Worm (Caenorhabditis elegans) whole organism, L1 larva: ENCODE results near the gene nhr-283.
"Not testable (repeated sequence)": the region's sequence is repeated elsewhere in the genome, so short reads cannot be mapped to it uniquely, and the experiment has no call there.

Experiments used
- F16B12.6 ChIP-seq: fragments of 150-350 bp; optimal IDR thresholded peaks from 2 replicates; lab custom pipeline; 2014; ENCODE audit warnings: missing biosample characterization, missing genetic modification characterization
- aly-2 ChIP-seq: fragments of 150-350 bp; optimal IDR thresholded peaks from 2 replicates; lab custom pipeline; 2014; ENCODE audit warnings: missing biosample characterization, missing genetic modification characterization
- ceh-82 ChIP-seq, 3 experiments: fragments of 150-350 bp in 1 of 3; sonication (generic microtip) in 2 of 3; optimal IDR thresholded peaks; 2 replicates each; lab custom pipeline; 2014 to 2017; ENCODE audit warnings: missing biosample characterization in 3 of 3, missing genetic modification characterization in 3 of 3
- ceh-90 ChIP-seq: sonication (generic microtip); optimal IDR thresholded peaks from 2 replicates; lab custom pipeline; 2016; ENCODE audit warnings: missing genetic modification characterization, missing compliant biosample characterization
- ces-1 ChIP-seq: fragments of 150-350 bp; optimal IDR thresholded peaks from 2 replicates; lab custom pipeline; 2014; ENCODE audit warnings: missing biosample characterization, missing genetic modification reagents, missing genetic modification characterization
- efl-3 ChIP-seq: fragments of 200-800 bp; sonication (Bioruptor generic); optimal IDR thresholded peaks from 2 replicates; lab custom pipeline; 2018; ENCODE audit warnings: mild to moderate bottlenecking, missing genetic modification characterization, missing compliant biosample characterization
- egl-13 ChIP-seq: sonication (generic microtip); optimal IDR thresholded peaks from 2 replicates; lab custom pipeline; 2016; ENCODE audit warnings: missing genotype, missing genetic modification reagents, missing genetic modification characterization, missing compliant biosample characterization
- egl-27 ChIP-seq, 2 experiments: fragments of 150-350 bp in 1 of 2; sonication (generic microtip); optimal IDR thresholded peaks; 3 replicates each; lab custom pipeline; 2017 to 2018; ENCODE audit warnings: missing biosample characterization in 2 of 2, missing genetic modification characterization in 2 of 2, missing genetic modification reagents in 2 of 2
- elt-3 ChIP-seq, 6 experiments: fragments of 150-350 bp in 1 of 6; sonication (generic microtip); optimal IDR thresholded peaks; 2 replicates each; lab custom pipeline; 2017 to 2018; ENCODE audit warnings: missing biosample characterization in 6 of 6, missing genetic modification characterization in 6 of 6, inconsistent platforms in 1 of 6
- ets-5 ChIP-seq: fragments of 200-800 bp; sonication (Bioruptor generic); IDR thresholded peaks from 2 replicates; pipeline ENCODE4 v1.3.6; 2022; ENCODE audit warnings: missing genetic modification characterization, missing compliant biosample characterization
- fkh-10 ChIP-seq: sonication (generic microtip); optimal IDR thresholded peaks from 2 replicates; lab custom pipeline; 2017; ENCODE audit warnings: missing biosample characterization, missing genetic modification reagents, missing genetic modification characterization
- fos-1 ChIP-seq: fragments of 150-350 bp; optimal IDR thresholded peaks from 2 replicates; lab custom pipeline; 2014; ENCODE audit warnings: missing biosample characterization, missing genetic modification characterization
- lin-14 ChIP-seq: fragments of 200-800 bp; sonication (Bioruptor generic); optimal IDR thresholded peaks from 2 replicates; lab custom pipeline; 2018; ENCODE audit warnings: mild to moderate bottlenecking, missing genetic modification characterization, moderate library complexity, missing compliant biosample characterization
- lin-35 ChIP-seq, 2 experiments: fragments of 150-350 bp; optimal IDR thresholded peaks; 2 replicates each; lab custom pipeline; 2014; ENCODE audit warnings: missing biosample characterization in 2 of 2, missing genetic modification characterization in 2 of 2, missing genetic modification reagents in 2 of 2
- lin-39 ChIP-seq: fragments of 150-350 bp; optimal IDR thresholded peaks from 2 replicates; lab custom pipeline; 2014; ENCODE audit warnings: missing biosample characterization, missing genetic modification reagents, missing genetic modification characterization
- lsy-2 ChIP-seq, 2 experiments: fragments of 150-350 bp; optimal IDR thresholded peaks; 2 replicates each; lab custom pipeline; 2014; ENCODE audit warnings: missing biosample characterization in 2 of 2, missing genetic modification characterization in 2 of 2
- mab-9 ChIP-seq: fragments of 200-800 bp; sonication (Bioruptor generic); IDR thresholded peaks from 2 replicates; pipeline ENCODE4 v1.3.6; 2022; ENCODE audit warnings: missing genetic modification reagents, missing genetic modification characterization, missing compliant biosample characterization
- mdl-1 ChIP-seq, 2 experiments: fragments of 150-350 bp; optimal IDR thresholded peaks; 2 replicates each; lab custom pipeline; 2014 to 2017; ENCODE audit warnings: missing biosample characterization in 2 of 2, missing genetic modification characterization in 2 of 2, inconsistent platforms in 1 of 2
- nhr-12 ChIP-seq: sonication (generic microtip); optimal IDR thresholded peaks from 2 replicates; lab custom pipeline; 2017; ENCODE audit warnings: missing biosample characterization, missing genetic modification characterization
- nhr-19 ChIP-seq: fragments of 200-800 bp; sonication (Bioruptor generic); conservative IDR thresholded peaks from 2 replicates; pipeline ENCODE4 v1.3.6; 2022; ENCODE audit warnings: missing genetic modification characterization, missing compliant biosample characterization
- nhr-237 ChIP-seq: fragments of 150-350 bp; optimal IDR thresholded peaks from 2 replicates; lab custom pipeline; 2014; ENCODE audit warnings: missing biosample characterization, missing genetic modification characterization
- nhr-47 ChIP-seq: sonication (generic microtip); optimal IDR thresholded peaks from 2 replicates; lab custom pipeline; 2016; ENCODE audit warnings: mild to moderate bottlenecking, missing genetic modification characterization, moderate library complexity, missing compliant biosample characterization
- nhr-71 ChIP-seq: sonication (generic microtip); optimal IDR thresholded peaks from 2 replicates; lab custom pipeline; 2016; ENCODE audit warnings: mild to moderate bottlenecking, missing genetic modification characterization, moderate library complexity, missing compliant biosample characterization
- nhr-76 ChIP-seq: sonication (generic microtip); optimal IDR thresholded peaks from 2 replicates; lab custom pipeline; 2017; ENCODE audit warnings: missing biosample characterization, missing genetic modification characterization
- pqm-1 ChIP-seq: sonication (generic microtip); optimal IDR thresholded peaks from 3 replicates; lab custom pipeline; 2017; ENCODE audit warnings: missing biosample characterization, missing genetic modification characterization
- rnt-1 ChIP-seq: sonication (generic microtip); optimal IDR thresholded peaks from 2 replicates; lab custom pipeline; 2016; ENCODE audit warnings: mild to moderate bottlenecking, missing genetic modification characterization, moderate library complexity, missing compliant biosample characterization
- snu-23 ChIP-seq: sonication (generic microtip); optimal IDR thresholded peaks from 2 replicates; lab custom pipeline; 2016; ENCODE audit warnings: missing genetic modification characterization, missing compliant biosample characterization
- sox-4 ChIP-seq: sonication (generic microtip); optimal IDR thresholded peaks from 2 replicates; lab custom pipeline; 2016; ENCODE audit warnings: missing genetic modification characterization, missing compliant biosample characterization
- sup-37 ChIP-seq: fragments of 200-800 bp; sonication (Bioruptor generic); optimal IDR thresholded peaks from 2 replicates; lab custom pipeline; 2018; ENCODE audit warnings: mild to moderate bottlenecking, missing genetic modification characterization, missing compliant biosample characterization
- unc-130 ChIP-seq: fragments of 150-350 bp; optimal IDR thresholded peaks from 2 replicates; lab custom pipeline; 2017; ENCODE audit warnings: missing biosample characterization, missing genetic modification characterization, inconsistent platforms
- unc-62 ChIP-seq: fragments of 150-350 bp; optimal IDR thresholded peaks from 2 replicates; lab custom pipeline; 2014; ENCODE audit warnings: missing biosample characterization, missing genetic modification reagents, missing genetic modification characterization
- vab-15 ChIP-seq: sonication (generic microtip); optimal IDR thresholded peaks from 2 replicates; lab custom pipeline; 2017; ENCODE audit warnings: missing genotype, mild to moderate bottlenecking, missing genetic modification characterization, missing compliant biosample characterization
- zag-1 ChIP-seq: fragments of 150-350 bp; optimal IDR thresholded peaks from 2 replicates; lab custom pipeline; 2014; ENCODE audit warnings: missing biosample characterization, missing genetic modification characterization
- ztf-4 ChIP-seq: fragments of 150-350 bp; optimal IDR thresholded peaks from 2 replicates; lab custom pipeline; 2014; ENCODE audit warnings: missing biosample characterization, missing genetic modification characterization

The nhr-283 gene

ce11 chrV:15807420-15807819, 30.9 kb upstream of the nhr-283 start, which contains the start of gene srsx-38:
Gene srsx-38, minus strand, starts transcription at chrV:15807520.
- not testable (repeated sequence) for TF ChIP-seq mdl-1 (tag; optimal IDR thresholded peaks at IDR 0.05; lab: Kevin White, UChicago); lin-14 (GFP tag; lab: Kevin White, UChicago); elt-3 (tag; optimal IDR thresholded peaks at IDR 0.05; lab: Kevin White, UChicago)

- not testable (repeated sequence) for TF ChIP-seq nhr-12 (tag; lab: Kevin White, UChicago); ces-1; fkh-10 (GFP tag; lab: Kevin White, UChicago)
Observed at ce11 chrV:15803748-15804147, 27.2 kb upstream of the nhr-283 start, which contains the start of gene T26E4.18. Gene T26E4.18, minus strand, starts transcription at chrV:15803848.

ce11 chrV:15803079-15803478, 26.5 kb upstream of the nhr-283 start, which contains the start of gene srd-27:
Gene srd-27, plus strand, starts transcription at chrV:15803379.
- TF ChIP-seq aly-2 (tag; lab: Kevin White, UChicago); snu-23 (GFP tag; lab: Kevin White, UChicago); F16B12.6: not testable (repeated sequence)
- TF ChIP-seq, all 84 proteins: peak for 0; not testable (repeated sequence) for 84

- not testable (repeated sequence) for TF ChIP-seq ceh-82 (tag; optimal IDR thresholded peaks at IDR 0.05; lab: Kevin White, UChicago); lin-35 (GFP tag; optimal IDR thresholded peaks at IDR 0.05; lab: Kevin White, UChicago); ztf-4 (tag; lab: Kevin White, UChicago)
Observed at ce11 chrV:15802623-15803022, 26.1 kb upstream of the nhr-283 start, which contains the start of gene T26E4.9. Gene T26E4.9, minus strand, starts transcription at chrV:15802723.

- no peak for TF ChIP-seq mab-9 (GFP tag; lab: Robert Waterston, UW)
Observed at ce11 chrV:15798108-15798507, 21.6 kb upstream of the nhr-283 start, which contains the start of gene T26E4.10. Gene T26E4.10, minus strand, starts transcription at chrV:15798208.

ce11 chrV:15796087-15796486, 19.5 kb upstream of the nhr-283 start, which contains the start of gene nhr-223:
Gene nhr-223, plus strand, starts transcription at chrV:15796387.
- TF ChIP-seq unc-62 (GFP tag; lab: Kevin White, UChicago): no peak
- no peak for TF ChIP-seq vab-15
- no peak for TF ChIP-seq egl-13 (tag; lab: Kevin White, UChicago)
- TF ChIP-seq fos-1: no peak
- TF ChIP-seq unc-130 (tag; lab: Kevin White, UChicago): no peak
- no peak for TF ChIP-seq zag-1 (tag; lab: Kevin White, UChicago)
- TF ChIP-seq rnt-1 (tag; lab: Kevin White, UChicago): no peak
- no peak for TF ChIP-seq lsy-2 (tag; optimal IDR thresholded peaks at IDR 0.05; lab: Kevin White, UChicago)
- no peak for TF ChIP-seq ets-5 (GFP tag; lab: Robert Waterston, UW)

ce11 chrV:15793270-15793669, 16.7 kb upstream of the nhr-283 start, which contains the start of gene T26E4.7:
Gene T26E4.7, plus strand, starts transcription at chrV:15793570.
- TF ChIP-seq ceh-90 (tag; lab: Kevin White, UChicago): no peak
- TF ChIP-seq nhr-19 (GFP tag; lab: Robert Waterston, UW): no peak
- TF ChIP-seq efl-3 (GFP tag; lab: Kevin White, UChicago): no peak
- no peak for TF ChIP-seq aly-2 (tag; lab: Kevin White, UChicago)
- no peak for TF ChIP-seq nhr-237 (tag; lab: Kevin White, UChicago)
- no peak for TF ChIP-seq lin-39
- TF ChIP-seq egl-27 (tag; optimal IDR thresholded peaks at IDR 0.05; lab: Kevin White, UChicago): no peak
- no peak for TF ChIP-seq unc-130 (tag; lab: Kevin White, UChicago)
- no peak for TF ChIP-seq nhr-47 (tag; lab: Kevin White, UChicago)
- TF ChIP-seq fkh-10 (GFP tag; lab: Kevin White, UChicago): no peak
- no peak for TF ChIP-seq nhr-71
- TF ChIP-seq unc-62 (GFP tag; lab: Kevin White, UChicago): no peak
- TF ChIP-seq ztf-4 (tag; lab: Kevin White, UChicago): no peak
- TF ChIP-seq sox-4 (tag; lab: Kevin White, UChicago): no peak
- no peak for TF ChIP-seq mab-9 (GFP tag; lab: Robert Waterston, UW)
- TF ChIP-seq pqm-1 (tag; lab: Kevin White, UChicago): no peak
- TF ChIP-seq nhr-12 (tag; lab: Kevin White, UChicago): no peak
- no peak for TF ChIP-seq sup-37 (GFP tag; lab: Kevin White, UChicago)
- TF ChIP-seq nhr-76 (tag; lab: Kevin White, UChicago): no peak
